Fruit fly (Drosophila melanogaster) whole organism, embryonic: ENCODE data around the gene me31B.
A peak's percentile ranks its signal among the peaks of the same experiment; 100 is the strongest.

Experiments
- B-H1 ChIP-seq: fragments of 200-800 bp; sonication (Bioruptor generic); IDR thresholded peaks from 3 replicates; pipeline ENCODE4 v1.3.6; 2022; ENCODE audit warnings: missing biosample characterization, missing genetic modification characterization
- CG10321 ChIP-seq: fragments of 200-800 bp; sonication (Bioruptor generic); IDR thresholded peaks from 2 replicates; pipeline ENCODE4 v1.3.6; 2022; ENCODE audit warnings: missing biosample characterization, missing genetic modification characterization
- CG10366 ChIP-seq: fragments of 200-800 bp; sonication (Bioruptor generic); IDR thresholded peaks from 2 replicates; pipeline ENCODE4 v1.3.6; 2022; ENCODE audit warnings: missing biosample characterization, missing genetic modification characterization
- CG10462 ChIP-seq: fragments of 200-800 bp; sonication (Bioruptor generic); optimal IDR thresholded peaks from 2 replicates; lab custom pipeline; 2016; ENCODE audit warnings: missing biosample characterization, missing genetic modification characterization
- CG12155 ChIP-seq: fragments of 200-800 bp; sonication (Bioruptor generic); optimal IDR thresholded peaks from 3 replicates; lab custom pipeline; 2016; ENCODE audit warnings: missing biosample characterization, missing genetic modification characterization
- CG12299 ChIP-seq: fragments of 200-800 bp; sonication (Bioruptor generic); optimal IDR thresholded peaks from 2 replicates; lab custom pipeline; 2018; ENCODE audit warnings: missing biosample characterization, mild to moderate bottlenecking, missing genetic modification characterization
- CG12391 ChIP-seq: fragments of 200-800 bp; sonication (Bioruptor generic); optimal IDR thresholded peaks from 3 replicates; lab custom pipeline; 2018; ENCODE audit warnings: missing biosample characterization, mild to moderate bottlenecking, missing genetic modification characterization, moderate library complexity
- CG12744 ChIP-seq: fragments of 200-800 bp; sonication (Bioruptor generic); optimal IDR thresholded peaks from 2 replicates; lab custom pipeline; 2016; ENCODE audit warnings: missing biosample characterization, missing genetic modification characterization
- CG14014 ChIP-seq: fragments of 200-800 bp; sonication (Bioruptor generic); IDR thresholded peaks from 2 replicates; pipeline ENCODE4 v1.3.6; 2022; ENCODE audit warnings: missing biosample characterization, missing genetic modification characterization
- CG14860 ChIP-seq: fragments of 200-800 bp; sonication (Bioruptor generic); IDR thresholded peaks from 3 replicates; pipeline ENCODE4 v1.3.6; 2022; ENCODE audit warnings: missing biosample characterization, missing genetic modification characterization; ENCODE audit not compliant: partially characterized antibody
- CG16779 ChIP-seq: fragments of 200-800 bp; sonication (Bioruptor generic); IDR thresholded peaks from 2 replicates; pipeline ENCODE4 v1.3.6; 2022; ENCODE audit warnings: missing biosample characterization, missing genetic modification characterization
- CG16863 ChIP-seq: fragments of 200-800 bp; sonication (Bioruptor generic); optimal IDR thresholded peaks from 3 replicates; lab custom pipeline; 2016; ENCODE audit warnings: missing biosample characterization, missing genetic modification characterization
- CG1792 ChIP-seq: fragments of 200-800 bp; sonication (Bioruptor generic); optimal IDR thresholded peaks from 2 replicates; lab custom pipeline; 2016; ENCODE audit warnings: missing biosample characterization, missing genetic modification characterization
- CG31441 ChIP-seq: fragments of 200-800 bp; sonication (Bioruptor generic); IDR thresholded peaks from 2 replicates; pipeline ENCODE4 v1.3.6; 2022; ENCODE audit warnings: missing biosample characterization, missing genetic modification characterization
- CG32767 ChIP-seq: fragments of 200-800 bp; sonication (Bioruptor generic); IDR thresholded peaks from 2 replicates; pipeline ENCODE4 v1.3.6; 2022; ENCODE audit warnings: missing biosample characterization, missing genetic modification characterization
- CG34376 ChIP-seq: fragments of 200-800 bp; sonication (Bioruptor generic); optimal IDR thresholded peaks from 2 replicates; lab custom pipeline; 2018; ENCODE audit warnings: missing biosample characterization, mild to moderate bottlenecking, missing genetic modification characterization
- CG4424 ChIP-seq: fragments of 200-800 bp; sonication (Bioruptor generic); optimal IDR thresholded peaks from 3 replicates; lab custom pipeline; 2016; ENCODE audit warnings: missing biosample characterization, missing genetic modification characterization
- CG8359 ChIP-seq: fragments of 200-800 bp; sonication (Bioruptor generic); optimal IDR thresholded peaks from 2 replicates; lab custom pipeline; 2017; ENCODE audit warnings: missing biosample characterization, mild to moderate bottlenecking, missing genetic modification characterization, borderline replicate concordance
- CG8765 ChIP-seq: fragments of 200-800 bp; sonication (Bioruptor generic); IDR thresholded peaks from 2 replicates; pipeline ENCODE4 v1.3.6; 2022; ENCODE audit warnings: missing biosample characterization, missing genetic modification characterization
- CG9932 ChIP-seq: fragments of 200-800 bp; sonication (Bioruptor generic); IDR thresholded peaks from 2 replicates; pipeline ENCODE4 v1.3.6; 2022; ENCODE audit warnings: missing biosample characterization, missing genetic modification characterization
- CTCF ChIP-seq: fragments of 200-800 bp; sonication (Bioruptor generic); optimal IDR thresholded peaks from 2 replicates; lab custom pipeline; 2017; ENCODE audit warnings: missing biosample characterization, mild to moderate bottlenecking, missing genetic modification characterization, moderate library complexity
- Camta ChIP-seq: fragments of 200-800 bp; sonication (Bioruptor generic); optimal IDR thresholded peaks from 2 replicates; lab custom pipeline; 2016; ENCODE audit warnings: missing biosample characterization, missing genetic modification characterization
- Dip2 ChIP-seq: fragments of 200-800 bp; sonication (Bioruptor generic); IDR thresholded peaks from 2 replicates; pipeline ENCODE4 v1.3.6; 2022; ENCODE audit warnings: missing biosample characterization, missing genetic modification characterization
- Dp ChIP-seq: fragments of 200-800 bp; sonication (Bioruptor generic); optimal IDR thresholded peaks from 2 replicates; lab custom pipeline; 2018; ENCODE audit warnings: missing biosample characterization, mild to moderate bottlenecking, missing genetic modification characterization, moderate library complexity
- E2f1 ChIP-seq: fragments of 200-800 bp; sonication (Bioruptor generic); IDR thresholded peaks from 2 replicates; pipeline ENCODE4 v1.3.6; 2022; ENCODE audit warnings: missing biosample characterization, missing genetic modification characterization
- GATAe ChIP-seq: fragments of 200-800 bp; sonication (Bioruptor generic); conservative IDR thresholded peaks from 2 replicates; pipeline ENCODE4 v1.3.6; 2022; ENCODE audit warnings: missing biosample characterization, missing genetic modification characterization
- Max ChIP-seq: fragments of 200-800 bp; sonication (Bioruptor generic); optimal IDR thresholded peaks from 2 replicates; lab custom pipeline; 2016; ENCODE audit warnings: missing biosample characterization, mild to moderate bottlenecking, missing genetic modification characterization
- Myb ChIP-seq: fragments of 200-800 bp; sonication (Bioruptor generic); optimal IDR thresholded peaks from 2 replicates; lab custom pipeline; 2016; ENCODE audit warnings: missing biosample characterization, missing genetic modification characterization
- Nf-YA ChIP-seq: fragments of 200-800 bp; sonication (Bioruptor generic); IDR thresholded peaks from 2 replicates; pipeline ENCODE4 v1.3.6; 2022; ENCODE audit warnings: missing biosample characterization, missing genetic modification characterization
- Six4 ChIP-seq: fragments of 200-800 bp; sonication (Bioruptor generic); optimal IDR thresholded peaks from 2 replicates; lab custom pipeline; 2016; ENCODE audit warnings: missing biosample characterization, missing genetic modification characterization
- Stat92E ChIP-seq, 3 experiments: fragments of >200 bp in 2 of 3; fragments of 200-800 bp in 1 of 3; sonication (Bioruptor generic) in 1 of 3; optimal IDR thresholded peaks; 2 replicates each; lab custom pipeline; 2017 to 2019; ENCODE audit warnings: missing biosample characterization in 3 of 3, missing genetic modification characterization in 3 of 3, mild to moderate bottlenecking in 1 of 3, moderate library complexity in 1 of 3
- Usf ChIP-seq: fragments of 200-800 bp; sonication (Bioruptor generic); optimal IDR thresholded peaks from 2 replicates; lab custom pipeline; 2017; ENCODE audit warnings: missing genotype, missing biosample characterization, missing genetic modification characterization
- Xrp1 ChIP-seq: fragments of 200-800 bp; sonication (Bioruptor generic); IDR thresholded peaks from 2 replicates; pipeline ENCODE4 v1.3.6; 2022; ENCODE audit warnings: missing biosample characterization, missing genetic modification characterization
- YL-1 ChIP-seq: fragments of 200-800 bp; sonication (Bioruptor generic); optimal IDR thresholded peaks from 3 replicates; lab custom pipeline; 2017; ENCODE audit warnings: missing biosample characterization, mild to moderate bottlenecking, missing genetic modification characterization
- az2 ChIP-seq: fragments of 200-800 bp; sonication (Bioruptor generic); optimal IDR thresholded peaks from 3 replicates; lab custom pipeline; 2016; ENCODE audit warnings: missing biosample characterization, missing genetic modification characterization
- chif ChIP-seq, 2 experiments: fragments of 200-800 bp; sonication (Bioruptor generic); optimal IDR thresholded peaks; 3 replicates each; lab custom pipeline; 2016; ENCODE audit warnings: missing biosample characterization in 2 of 2, missing genetic modification characterization in 2 of 2
- esg ChIP-seq: fragments of 200-800 bp; sonication (Bioruptor generic); conservative IDR thresholded peaks from 2 replicates; pipeline ENCODE4 v1.3.6; 2022; ENCODE audit warnings: missing biosample characterization, missing genetic modification characterization
- eve ChIP-seq, 2 experiments: fragments of >200 bp; optimal IDR thresholded peaks; 2 replicates each; lab custom pipeline; 2017; ENCODE audit warnings: missing biosample characterization in 2 of 2, missing genetic modification characterization in 2 of 2
- fd102C ChIP-seq: fragments of 200-800 bp; sonication (Bioruptor generic); optimal IDR thresholded peaks from 2 replicates; lab custom pipeline; 2018; ENCODE audit warnings: missing biosample characterization, mild to moderate bottlenecking, missing genetic modification characterization, moderate library complexity
- fd3F ChIP-seq: fragments of 200-800 bp; sonication (Bioruptor generic); optimal IDR thresholded peaks from 2 replicates; lab custom pipeline; 2018; ENCODE audit warnings: missing biosample characterization, mild to moderate bottlenecking, missing genetic modification characterization, moderate library complexity
- fd96Cb ChIP-seq: fragments of 200-800 bp; sonication (Bioruptor generic); optimal IDR thresholded peaks from 2 replicates; lab custom pipeline; 2018; ENCODE audit warnings: missing biosample characterization, mild to moderate bottlenecking, missing genetic modification characterization, moderate library complexity
- gt ChIP-seq: fragments of 200-800 bp; sonication (Bioruptor generic); IDR thresholded peaks from 2 replicates; pipeline ENCODE4 v1.3.6; 2022; ENCODE audit warnings: missing biosample characterization, missing genetic modification characterization
- jigr1 ChIP-seq: fragments of 200-800 bp; sonication (Bioruptor generic); IDR thresholded peaks from 3 replicates; pipeline ENCODE4 v1.3.6; 2022; ENCODE audit warnings: missing biosample characterization, missing genetic modification characterization
- lbe ChIP-seq: fragments of 200-800 bp; sonication (Bioruptor generic); optimal IDR thresholded peaks from 2 replicates; lab custom pipeline; 2016; ENCODE audit warnings: missing biosample characterization, mild to moderate bottlenecking, missing genetic modification characterization
- onecut ChIP-seq: fragments of 200-800 bp; sonication (Bioruptor generic); IDR thresholded peaks from 2 replicates; pipeline ENCODE4 v1.3.6; 2022; ENCODE audit warnings: missing biosample characterization, missing genetic modification characterization
- peb ChIP-seq: fragments of 200-800 bp; sonication (Bioruptor generic); IDR thresholded peaks from 2 replicates; pipeline ENCODE4 v1.3.6; 2022; ENCODE audit warnings: missing biosample characterization, missing genetic modification characterization
- phol ChIP-seq: fragments of 200-800 bp; sonication (Bioruptor generic); optimal IDR thresholded peaks from 3 replicates; lab custom pipeline; 2018; ENCODE audit warnings: missing biosample characterization, mild to moderate bottlenecking, missing genetic modification characterization, moderate library complexity
- sna ChIP-seq: fragments of 200-800 bp; sonication (Bioruptor generic); IDR thresholded peaks from 2 replicates; pipeline ENCODE4 v1.3.6; 2022; ENCODE audit warnings: missing biosample characterization, missing genetic modification characterization; ENCODE audit not compliant: partially characterized antibody
- stc ChIP-seq: fragments of 200-800 bp; sonication (Bioruptor generic); IDR thresholded peaks from 2 replicates; pipeline ENCODE4 v1.3.6; 2022; ENCODE audit warnings: missing biosample characterization, missing genetic modification characterization
- tap ChIP-seq: fragments of 200-800 bp; optimal IDR thresholded peaks from 3 replicates; lab custom pipeline; 2019; ENCODE audit warnings: missing biosample characterization, mild to moderate bottlenecking, missing genetic modification characterization, moderate library complexity
- tll ChIP-seq, 2 experiments: fragments of 200-800 bp in 1 of 2; fragments of >200 bp in 1 of 2; sonication (Bioruptor generic) in 1 of 2; optimal IDR thresholded peaks; 2 replicates each; lab custom pipeline; 2017 to 2019; ENCODE audit warnings: missing biosample characterization in 2 of 2, missing genetic modification characterization in 2 of 2, mild to moderate bottlenecking in 1 of 2, moderate library complexity in 1 of 2

Gene me31B

DNA sequence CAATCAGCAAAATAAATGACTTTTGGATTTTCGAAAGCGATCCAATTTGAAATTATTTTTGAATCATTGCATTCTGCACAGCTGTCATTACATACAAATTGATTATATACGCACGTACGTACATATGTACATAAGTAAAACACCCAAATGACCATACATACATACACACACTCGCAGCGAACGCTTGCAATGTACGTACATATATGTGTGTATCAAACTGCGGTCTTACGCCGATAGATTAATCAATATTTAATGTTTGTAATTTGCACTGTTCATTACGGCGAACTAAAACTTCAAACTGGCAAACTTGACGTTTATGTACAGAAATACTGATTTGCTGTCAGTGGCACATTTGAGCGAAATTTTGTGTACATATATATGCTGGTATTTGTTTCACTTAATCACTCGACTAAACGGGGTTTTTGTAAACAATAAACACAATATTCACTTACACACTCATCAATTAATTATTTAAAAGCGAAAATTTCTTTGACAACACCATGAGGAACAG lies 12.9 kb upstream of the me31B start (continued):
- no peak for TF ChIP-seq onecut (GFP tag; lab: Robert Waterston, UW)
- TF ChIP-seq fd96Cb (tag; lab: Kevin White, UChicago): no peak
- TF ChIP-seq fd3F (GFP tag; lab: Kevin White, UChicago): no peak
- no peak for TF ChIP-seq jigr1
- no peak for TF ChIP-seq Six4 (GFP tag; lab: Kevin White, UChicago)
- TF ChIP-seq CG34376 (GFP tag; lab: Kevin White, UChicago): peak; percentile 10
- no peak for TF ChIP-seq tap (tag; lab: Kevin White, UChicago)
- TF ChIP-seq CG16779: no peak
- peak; percentile 16 for TF ChIP-seq lbe
- TF ChIP-seq Dip2 (GFP tag; lab: Robert Waterston, UW): no peak
- no peak for TF ChIP-seq CG12155 (GFP tag; lab: Kevin White, UChicago)
- TF ChIP-seq Max (GFP tag; lab: Kevin White, UChicago): no peak
- no peak for TF ChIP-seq CG10366 (GFP tag; lab: Robert Waterston, UW)
- no peak for TF ChIP-seq CG12391 (tag; lab: Kevin White, UChicago)
- no peak for TF ChIP-seq Nf-YA (GFP tag; lab: Robert Waterston, UW)
- TF ChIP-seq CG32767: 0 out of 2 replicates have a peak, but pooled peaks have one; percentile 25
- no peak for TF ChIP-seq CG16863 (GFP tag; lab: Kevin White, UChicago)
- no peak for TF ChIP-seq az2 (GFP tag; lab: Kevin White, UChicago)
- no peak for TF ChIP-seq CG10321 (GFP tag; lab: Robert Waterston, UW)
- TF ChIP-seq E2f1 (GFP tag; lab: Robert Waterston, UW): no peak
- TF ChIP-seq CG8765 (GFP tag; lab: Robert Waterston, UW): no peak
- TF ChIP-seq CG12299: no peak
- TF ChIP-seq Myb (GFP tag; lab: Kevin White, UChicago): no peak
- peak in 1 of 2 experiments; percentile 81 for TF ChIP-seq eve (GFP tag; optimal IDR thresholded peaks at IDR 0.05; lab: Kevin White, UChicago)
- TF ChIP-seq CTCF: no peak
- no peak for TF ChIP-seq sna (GFP tag; lab: Robert Waterston, UW)

- TF ChIP-seq CG31441 (GFP tag; lab: Robert Waterston, UW): peak; percentile 46; the same call in 1 of the 2 replicates
- no peak for TF ChIP-seq CG10462
- no peak for TF ChIP-seq Xrp1
- TF ChIP-seq CG14860 (GFP tag; lab: Robert Waterston, UW): no peak
- TF ChIP-seq GATAe (GFP tag; lab: Robert Waterston, UW): no peak
- TF ChIP-seq onecut (GFP tag; lab: Robert Waterston, UW): no peak; the same call in 1 of the 2 replicates
- no peak for TF ChIP-seq CG9932 (GFP tag; lab: Robert Waterston, UW)
- TF ChIP-seq esg: no peak
- TF ChIP-seq Dp (GFP tag; lab: Kevin White, UChicago): no peak
- no peak for TF ChIP-seq gt (GFP tag; lab: Robert Waterston, UW)
- TF ChIP-seq Camta (GFP tag; lab: Kevin White, UChicago): no peak
- TF ChIP-seq CG4424 (GFP tag; lab: Kevin White, UChicago): peak; percentile 6
- no peak for TF ChIP-seq CG1792 (GFP tag; lab: Kevin White, UChicago)
- TF ChIP-seq CG8765 (GFP tag; lab: Robert Waterston, UW): no peak
- TF ChIP-seq CG8359: no peak
- TF ChIP-seq chif (GFP tag; optimal IDR thresholded peaks at IDR 0.05; lab: Kevin White, UChicago): no peak
- no peak for TF ChIP-seq fd102C (GFP tag; lab: Kevin White, UChicago)
- no peak for TF ChIP-seq stc (GFP tag; lab: Robert Waterston, UW)
- TF ChIP-seq CG12744 (GFP tag; lab: Kevin White, UChicago): no peak
- no peak for TF ChIP-seq tll (GFP tag; optimal IDR thresholded peaks at IDR 0.05; lab: Kevin White, UChicago)
- TF ChIP-seq phol (tag; lab: Kevin White, UChicago): peak; percentile 48
- no peak for TF ChIP-seq CG14014 (GFP tag; lab: Robert Waterston, UW)
- TF ChIP-seq YL-1 (GFP tag; lab: Kevin White, UChicago): no peak
- TF ChIP-seq peb (GFP tag; lab: Robert Waterston, UW): no peak
- no peak for TF ChIP-seq Usf (GFP tag; lab: Kevin White, UChicago)
- no peak for TF ChIP-seq B-H1 (GFP tag; lab: Robert Waterston, UW)
- peak in 1 of 3 experiments; percentile 17 for TF ChIP-seq Stat92E (GFP tag; optimal IDR thresholded peaks at IDR 0.05; lab: Kevin White, UChicago)
Measured at dm6 chr2L:10226724-10227407, 12.3 kb upstream of the me31B start, which contains the start of gene CG5708. TSS of gene CG5708 (minus strand) at chr2L:10226808.
